Worm (Caenorhabditis elegans) whole organism, L2 larva: ENCODE data around the gene nlp-6.

Experiments
- C34F6.9 ChIP-seq: fragments of 150-350 bp; optimal IDR thresholded peaks from 2 replicates; lab custom pipeline; 2014; ENCODE audit warnings: missing biosample characterization, missing genetic modification characterization
- ama-1 ChIP-seq: fragments of 150-350 bp; optimal IDR thresholded peaks from 2 replicates; lab custom pipeline; 2018; ENCODE audit warnings: inconsistent platforms
- blmp-1 ChIP-seq: sonication (generic microtip); optimal IDR thresholded peaks from 2 replicates; lab custom pipeline; 2017; ENCODE audit warnings: missing genetic modification characterization, mild to moderate bottlenecking, missing compliant biosample characterization, antibody characterized with exemption, moderate library complexity; ENCODE audit not compliant: insufficient read depth
- egl-27 ChIP-seq: sonication (generic microtip); optimal IDR thresholded peaks from 3 replicates; lab custom pipeline; 2017; ENCODE audit warnings: missing biosample characterization, missing genetic modification reagents, missing genetic modification characterization
- mdl-1 ChIP-seq, 2 experiments: fragments of 150-350 bp in 1 of 2; sonication (generic microtip) in 1 of 2; optimal IDR thresholded peaks; 2 replicates each; lab custom pipeline; 2017; ENCODE audit warnings: missing biosample characterization in 2 of 2, missing genetic modification characterization in 2 of 2
- nhr-25 ChIP-seq: fragments of 150-350 bp; sonication (generic microtip); optimal IDR thresholded peaks from 3 replicates; lab custom pipeline; 2014; ENCODE audit warnings: missing biosample characterization, missing genetic modification characterization
- zag-1 ChIP-seq: fragments of 150-350 bp; optimal IDR thresholded peaks from 2 replicates; lab custom pipeline; 2014; ENCODE audit warnings: missing biosample characterization, missing genetic modification characterization

DNA sequence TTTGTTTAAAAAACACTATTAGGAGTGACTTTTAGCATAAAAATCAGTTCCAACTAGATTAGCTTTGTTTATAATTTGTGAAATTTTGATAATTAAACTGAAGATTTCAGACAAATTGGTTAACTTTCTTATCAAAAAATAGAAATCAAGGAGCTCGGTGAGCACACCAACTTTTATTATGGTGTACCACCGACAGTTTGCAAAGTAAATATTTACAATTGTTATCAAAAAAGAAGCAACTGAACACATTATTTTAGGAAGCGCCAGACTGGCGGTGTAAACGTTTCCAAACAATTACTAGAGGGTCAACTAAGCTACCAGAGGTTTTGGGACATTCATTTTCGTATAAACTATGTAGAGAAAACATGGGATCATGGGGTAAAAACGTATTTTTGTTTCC lies 24.7 kb upstream of the nlp-6 start:
- TF ChIP-seq nhr-25 (tag; lab: Kevin White, UChicago): no peak
- TF ChIP-seq egl-27 (tag; lab: Kevin White, UChicago): no peak
- TF ChIP-seq mdl-1 (tag; optimal IDR thresholded peaks at IDR 0.05; lab: Kevin White, UChicago): no peak
- TF ChIP-seq C34F6.9: no peak
- no peak for TF ChIP-seq ama-1 (lab: Kevin White, UChicago)
- no peak for TF ChIP-seq zag-1 (tag; lab: Kevin White, UChicago)
- TF ChIP-seq blmp-1 (tag; lab: Kevin White, UChicago): no peak
